Worm (Caenorhabditis elegans) whole organism, L4 larva: ENCODE results near the gene nhr-19.

ENCODE experiments used
- F26F4.8 ChIP-seq: fragments of 200-800 bp; sonication (Bioruptor generic); conservative IDR thresholded peaks from 2 replicates; pipeline ENCODE4 v1.3.6; 2022; ENCODE audit warnings: missing genetic modification characterization, missing compliant biosample characterization
- R02D3.7 ChIP-seq: fragments of 150-350 bp; sonication (generic microtip); optimal IDR thresholded peaks from 3 replicates; lab custom pipeline; 2014; ENCODE audit warnings: missing biosample characterization, missing genetic modification characterization
- T26A8.4 ChIP-seq: fragments of 200-800 bp; sonication (Bioruptor generic); IDR thresholded peaks from 2 replicates; pipeline ENCODE4 v1.3.6; 2022; ENCODE audit warnings: missing genetic modification characterization, missing compliant biosample characterization
- Y5F2A.4 ChIP-seq: fragments of 200-800 bp; sonication (Bioruptor generic); optimal IDR thresholded peaks from 2 replicates; lab custom pipeline; 2018; ENCODE audit warnings: mild to moderate bottlenecking, missing genetic modification characterization, missing compliant biosample characterization
- Y75B8A.6 ChIP-seq: fragments of 200-800 bp; sonication (Bioruptor generic); IDR thresholded peaks from 2 replicates; pipeline ENCODE4 v1.3.6; 2022; ENCODE audit warnings: missing genetic modification reagents, missing genetic modification characterization, missing compliant biosample characterization
- ZK337.2 ChIP-seq: fragments of 200-800 bp; sonication (Bioruptor generic); IDR thresholded peaks from 2 replicates; pipeline ENCODE4 v1.3.6; 2022; ENCODE audit warnings: missing genetic modification reagents, missing genetic modification characterization, missing compliant biosample characterization
- aly-2 ChIP-seq: sonication (generic microtip); optimal IDR thresholded peaks from 2 replicates; lab custom pipeline; 2018; ENCODE audit warnings: missing biosample characterization, missing genetic modification characterization
- ama-1 ChIP-seq: fragments of 150-350 bp; optimal IDR thresholded peaks from 2 replicates; lab custom pipeline; 2014; ENCODE audit warnings: inconsistent platforms, mixed read lengths
- attf-4 ChIP-seq: sonication (generic microtip); optimal IDR thresholded peaks from 3 replicates; lab custom pipeline; 2017; ENCODE audit warnings: missing biosample characterization, missing genetic modification characterization
- ceh-20 ChIP-seq: fragments of 200-800 bp; sonication (Bioruptor generic); IDR thresholded peaks from 2 replicates; pipeline ENCODE4 v1.3.6; 2022; ENCODE audit warnings: missing genetic modification reagents, missing genetic modification characterization, missing compliant biosample characterization
- ceh-32 ChIP-seq: sonication (generic microtip); optimal IDR thresholded peaks from 2 replicates; lab custom pipeline; 2016; ENCODE audit warnings: mild to moderate bottlenecking, missing genetic modification characterization, missing compliant biosample characterization; ENCODE audit not compliant: poor library complexity
- ceh-62 ChIP-seq: sonication (generic microtip); optimal IDR thresholded peaks from 2 replicates; lab custom pipeline; 2017; ENCODE audit warnings: missing biosample characterization, missing genetic modification characterization
- cey-2 ChIP-seq: sonication (generic microtip); optimal IDR thresholded peaks from 3 replicates; lab custom pipeline; 2017; ENCODE audit warnings: missing genetic modification characterization, mild to moderate bottlenecking, missing compliant biosample characterization, antibody characterized with exemption, borderline replicate concordance; ENCODE audit not compliant: insufficient read depth
- daf-12 ChIP-seq: fragments of 150-350 bp; optimal IDR thresholded peaks from 2 replicates; lab custom pipeline; 2014; ENCODE audit warnings: missing biosample characterization, missing genetic modification reagents, missing genetic modification characterization
- daf-16 ChIP-seq, 3 experiments: sonication (generic microtip); optimal IDR thresholded peaks; 2 replicates each; lab custom pipeline; 2016 to 2017; ENCODE audit warnings: missing genetic modification characterization in 3 of 3, missing genetic modification reagents in 3 of 3, mild to moderate bottlenecking in 2 of 3, missing compliant biosample characterization in 2 of 3, missing biosample characterization in 1 of 3, moderate library complexity in 1 of 3
- daf-19 ChIP-seq: fragments of 200-800 bp; sonication (Bioruptor generic); conservative IDR thresholded peaks from 2 replicates; pipeline ENCODE4 v1.3.6; 2022; ENCODE audit warnings: missing genetic modification characterization, missing compliant biosample characterization
- dmd-8 ChIP-seq: fragments of 200-800 bp; sonication (Bioruptor generic); IDR thresholded peaks from 2 replicates; pipeline ENCODE4 v1.3.6; 2022; ENCODE audit warnings: missing genetic modification characterization, missing compliant biosample characterization
- dmd-9 ChIP-seq: fragments of 200-800 bp; sonication (Bioruptor generic); IDR thresholded peaks from 2 replicates; pipeline ENCODE4 v1.3.6; 2022; ENCODE audit warnings: missing genetic modification reagents, missing genetic modification characterization, missing compliant biosample characterization
- dpl-1 ChIP-seq: fragments of 150-350 bp; optimal IDR thresholded peaks from 2 replicates; lab custom pipeline; 2014; ENCODE audit warnings: missing biosample characterization, missing genetic modification reagents, missing genetic modification characterization
- duxl-1 ChIP-seq: sonication (generic microtip); optimal IDR thresholded peaks from 2 replicates; lab custom pipeline; 2016; ENCODE audit warnings: mild to moderate bottlenecking, missing genetic modification characterization, moderate library complexity, missing compliant biosample characterization; ENCODE audit not compliant: poor library complexity
- egl-43 ChIP-seq: fragments of 200-800 bp; sonication (Bioruptor generic); IDR thresholded peaks from 2 replicates; pipeline ENCODE4 v1.3.6; 2022; ENCODE audit warnings: missing genetic modification reagents, missing genetic modification characterization, missing compliant biosample characterization
- fkh-10 ChIP-seq: fragments of 150-350 bp; optimal IDR thresholded peaks from 2 replicates; lab custom pipeline; 2014; ENCODE audit warnings: missing biosample characterization, missing genetic modification reagents, missing genetic modification characterization
- hif-1 ChIP-seq, 2 experiments: sonication (generic microtip); optimal IDR thresholded peaks; 2 replicates each; lab custom pipeline; 2016 to 2017; ENCODE audit warnings: missing compliant biosample characterization in 2 of 2, missing genetic modification characterization in 2 of 2, missing genetic modification reagents in 2 of 2, missing genotype in 2 of 2, mild to moderate bottlenecking in 1 of 2
- lim-7 ChIP-seq: fragments of 200-800 bp; sonication (Bioruptor generic); IDR thresholded peaks from 2 replicates; pipeline ENCODE4 v1.3.6; 2022; ENCODE audit warnings: missing genetic modification characterization, missing compliant biosample characterization
- lsy-2 ChIP-seq, 2 experiments: fragments of 150-350 bp in 1 of 2; sonication (generic microtip) in 1 of 2; optimal IDR thresholded peaks; 2 replicates each; lab custom pipeline; 2014 to 2017; ENCODE audit warnings: missing biosample characterization in 2 of 2, missing genetic modification characterization in 2 of 2
- mdl-1 ChIP-seq, 2 experiments: fragments of 150-350 bp in 1 of 2; sonication (generic microtip) in 1 of 2; optimal IDR thresholded peaks; 2 replicates each; lab custom pipeline; 2014 to 2017; ENCODE audit warnings: missing biosample characterization in 2 of 2, missing genetic modification characterization in 2 of 2
- mep-1 ChIP-seq: fragments of 150-350 bp; sonication (generic microtip); optimal IDR thresholded peaks from 3 replicates; lab custom pipeline; 2014; ENCODE audit warnings: missing biosample characterization, missing genetic modification characterization
- mes-2 ChIP-seq: sonication (generic microtip); optimal IDR thresholded peaks from 2 replicates; lab custom pipeline; 2016; ENCODE audit warnings: missing genotype, mild to moderate bottlenecking, missing genetic modification characterization, missing compliant biosample characterization; ENCODE audit not compliant: poor library complexity, severe bottlenecking
- mxl-3 ChIP-seq: fragments of 200-800 bp; sonication (Bioruptor generic); optimal IDR thresholded peaks from 2 replicates; lab custom pipeline; 2018; ENCODE audit warnings: mild to moderate bottlenecking, missing genetic modification characterization, missing compliant biosample characterization
- nhr-102 ChIP-seq: sonication (generic microtip); optimal IDR thresholded peaks from 2 replicates; lab custom pipeline; 2016; ENCODE audit warnings: mild to moderate bottlenecking, missing genetic modification characterization, moderate library complexity, missing compliant biosample characterization
- nhr-28 ChIP-seq: fragments of 150-350 bp; optimal IDR thresholded peaks from 2 replicates; lab custom pipeline; 2014; ENCODE audit warnings: missing biosample characterization, missing genetic modification characterization
- nhr-77 ChIP-seq: fragments of 150-350 bp; optimal IDR thresholded peaks from 2 replicates; lab custom pipeline; 2014; ENCODE audit warnings: missing biosample characterization, missing genetic modification characterization
- pha-4 ChIP-seq, 2 experiments: fragments of 150-350 bp in 1 of 2; fragments of 200-800 bp in 1 of 2; sonication (Bioruptor generic) in 1 of 2; IDR thresholded peaks in 1 of 2; optimal IDR thresholded peaks in 1 of 2; 2 replicates each; pipeline versions ENCODE4 v1.3.6 to Lab custom; 2014 to 2022; ENCODE audit warnings: missing genetic modification characterization in 2 of 2, missing genetic modification reagents in 2 of 2, missing biosample characterization in 1 of 2, missing compliant biosample characterization in 1 of 2
- rbr-2 ChIP-seq: sonication (generic microtip); optimal IDR thresholded peaks from 2 replicates; lab custom pipeline; 2016; ENCODE audit warnings: missing genotype, missing genetic modification characterization, missing compliant biosample characterization
- sdz-12 ChIP-seq: fragments of 200-800 bp; sonication (Bioruptor generic); optimal IDR thresholded peaks from 2 replicates; lab custom pipeline; 2018; ENCODE audit warnings: mild to moderate bottlenecking, missing genetic modification characterization, missing compliant biosample characterization
- snpc-1.2 ChIP-seq: fragments of 200-800 bp; sonication (Bioruptor generic); IDR thresholded peaks from 2 replicates; pipeline ENCODE4 v1.3.6; 2022; ENCODE audit warnings: missing genetic modification reagents, missing genetic modification characterization, missing compliant biosample characterization
- spr-1 ChIP-seq: sonication (generic microtip); optimal IDR thresholded peaks from 2 replicates; lab custom pipeline; 2016; ENCODE audit warnings: mild to moderate bottlenecking, missing genetic modification characterization, missing compliant biosample characterization
- spr-3 ChIP-seq: fragments of 200-800 bp; sonication (Bioruptor generic); optimal IDR thresholded peaks from 2 replicates; lab custom pipeline; 2018; ENCODE audit warnings: mild to moderate bottlenecking, missing genetic modification characterization, missing compliant biosample characterization
- unc-62 ChIP-seq, 3 experiments: fragments of 150-350 bp in 1 of 3; sonication (generic microtip); optimal IDR thresholded peaks in 2 of 3; peaks in 1 of 3; 1 replicate in 1 of 3; 2 replicates in 2 of 3; lab custom pipeline; 2014 to 2017; ENCODE audit warnings: missing biosample characterization in 3 of 3, missing genetic modification characterization in 3 of 3, missing genetic modification reagents in 3 of 3, missing genotype in 1 of 3
- zfp-2 ChIP-seq: sonication (generic microtip); optimal IDR thresholded peaks from 2 replicates; lab custom pipeline; 2016; ENCODE audit warnings: mild to moderate bottlenecking, missing genetic modification characterization, missing compliant biosample characterization
- zfp-3 ChIP-seq: fragments of 200-800 bp; sonication (Bioruptor generic); conservative IDR thresholded peaks from 2 replicates; pipeline ENCODE4 v1.3.6; 2022; ENCODE audit warnings: missing genetic modification reagents, missing genetic modification characterization, missing compliant biosample characterization
- zip-11 ChIP-seq: fragments of 200-800 bp; sonication (Bioruptor generic); IDR thresholded peaks from 2 replicates; pipeline ENCODE4 v1.3.6; 2022; ENCODE audit warnings: missing genetic modification characterization, missing compliant biosample characterization
- ztf-11 ChIP-seq: fragments of 150-350 bp; optimal IDR thresholded peaks from 2 replicates; lab custom pipeline; 2014; ENCODE audit warnings: missing biosample characterization, missing genetic modification characterization
- ztf-7 ChIP-seq: fragments of 150-350 bp; optimal IDR thresholded peaks from 2 replicates; lab custom pipeline; 2014; ENCODE audit warnings: missing biosample characterization, missing genetic modification characterization

Gene nhr-19

ce11 chrII:9646928-9647838 is 41.9 kb upstream of the nhr-19 start, which contains the start of gene sqv-8 (continued):
- TF ChIP-seq nhr-77 (tag; lab: Kevin White, UChicago) = no peak
- TF ChIP-seq unc-62 (GFP tag; optimal IDR thresholded peaks at IDR 0.05 in 1 of 2; lab: Kevin White, UChicago) = peak in 1 of 2 experiments; percentile 84
- no peak for TF ChIP-seq unc-62 (tag; optimal IDR thresholded peaks at IDR 0.05; lab: Kevin White, UChicago)
- TF ChIP-seq zfp-3 (GFP tag; lab: Robert Waterston, UW) = peak; percentile 50; the same call in 1 of the 2 replicates

ce11 chrII:9646122-9646555 is 40.8 kb upstream of the nhr-19 start:
- peak; percentile 72 for TF ChIP-seq mes-2
- TF ChIP-seq sdz-12 (GFP tag; lab: Kevin White, UChicago) = no peak
- TF ChIP-seq spr-3 = no peak
- TF ChIP-seq cey-2 (tag; lab: Kevin White, UChicago) = no peak
- no peak for TF ChIP-seq aly-2 (tag; lab: Kevin White, UChicago)
- no peak for TF ChIP-seq F26F4.8 (GFP tag; lab: Robert Waterston, UW)
- TF ChIP-seq ceh-62 (tag; lab: Kevin White, UChicago) = no peak
- no peak for TF ChIP-seq snpc-1.2 (GFP tag; lab: Robert Waterston, UW)
- TF ChIP-seq ceh-20 (GFP tag; lab: Robert Waterston, UW) = no peak; the same call in 1 of the 2 replicates
- TF ChIP-seq ceh-32 (tag; lab: Kevin White, UChicago) = no peak
- TF ChIP-seq mxl-3 (GFP tag; lab: Kevin White, UChicago) = peak; percentile 86
- TF ChIP-seq fkh-10 (GFP tag; lab: Kevin White, UChicago) = no peak
- TF ChIP-seq dmd-8 (GFP tag; lab: Robert Waterston, UW) = no peak
- peak in 1 of 2 experiments; percentile 74 for TF ChIP-seq mdl-1 (tag; optimal IDR thresholded peaks at IDR 0.05; lab: Kevin White, UChicago)
- peak; percentile 77 for TF ChIP-seq rbr-2 (tag; lab: Kevin White, UChicago)
- no peak for TF ChIP-seq dmd-9
- TF ChIP-seq duxl-1 (tag; lab: Kevin White, UChicago) = no peak
- TF ChIP-seq ztf-7 = peak; percentile 2
- TF ChIP-seq Y75B8A.6 = no peak
- no peak for TF ChIP-seq daf-19 (GFP tag; lab: Robert Waterston, UW)
- no peak for TF ChIP-seq nhr-102 (tag; lab: Kevin White, UChicago)
- TF ChIP-seq daf-16 (GFP tag; optimal IDR thresholded peaks at IDR 0.05; lab: Kevin White, UChicago) = no peak
- peak; percentile 46 for TF ChIP-seq daf-16 (tag; optimal IDR thresholded peaks at IDR 0.05; lab: Kevin White, UChicago)
- peak; percentile 62 for TF ChIP-seq egl-43
- TF ChIP-seq nhr-28 (tag; lab: Kevin White, UChicago) = peak; percentile 81
- TF ChIP-seq attf-4 = no peak
- TF ChIP-seq ztf-11 (tag; lab: Kevin White, UChicago) = no peak
- TF ChIP-seq nhr-77 (tag; lab: Kevin White, UChicago) = peak; percentile 28
- TF ChIP-seq zfp-2 = no peak
- no peak for TF ChIP-seq pha-4 (GFP tag; IDR thresholded peaks at IDR 0.05; lab: Robert Waterston, UW)
- TF ChIP-seq pha-4 (tag; optimal IDR thresholded peaks at IDR 0.05; lab: Kevin White, UChicago) = no peak
- no peak; the same call in 1 of the 2 replicates for TF ChIP-seq T26A8.4
- TF ChIP-seq zip-11 (GFP tag; lab: Robert Waterston, UW) = no peak
- no peak for TF ChIP-seq R02D3.7 (tag; lab: Kevin White, UChicago)
- TF ChIP-seq ZK337.2 (GFP tag; lab: Robert Waterston, UW) = no peak
- peak; percentile 19 for TF ChIP-seq spr-1 (tag; lab: Kevin White, UChicago)
- TF ChIP-seq hif-1 (tag; optimal IDR thresholded peaks at IDR 0.05; lab: Kevin White, UChicago) = peak in 1 of 2 experiments; percentile 53
- peak; percentile 62 to 70 for TF ChIP-seq lsy-2 (tag; optimal IDR thresholded peaks at IDR 0.05; lab: Kevin White, UChicago)
- peak; percentile 86 for TF ChIP-seq mep-1 (tag; lab: Kevin White, UChicago)
- peak; percentile 40 for TF ChIP-seq ama-1 (lab: Kevin White, UChicago)
- no peak for TF ChIP-seq daf-12
- TF ChIP-seq lim-7 (GFP tag; lab: Robert Waterston, UW) = peak; percentile 39; the same call in 1 of the 2 replicates
- TF ChIP-seq dpl-1 (GFP tag; lab: Kevin White, UChicago) = peak; percentile 14
- TF ChIP-seq Y5F2A.4 = no peak
